Worm (Caenorhabditis elegans) whole organism, mixed stage, embryonic: ENCODE data around the gene sra-33.
A peak's percentile ranks its signal among the peaks of the same experiment; 100 is the strongest.

Experiments used
- elt-1 ChIP-seq: sonication (generic microtip); optimal IDR thresholded peaks from 2 replicates; lab custom pipeline; 2017; ENCODE audit warnings: missing genetic modification characterization, mild to moderate bottlenecking, missing compliant biosample characterization, antibody characterized with exemption, moderate library complexity, borderline replicate concordance; ENCODE audit not compliant: insufficient read depth
- hlh-1 ChIP-seq: fragments of 150-350 bp; optimal IDR thresholded peaks from 2 replicates; lab custom pipeline; 2014; ENCODE audit warnings: missing biosample characterization, missing genetic modification reagents, missing genetic modification characterization
- mep-1 ChIP-seq: fragments of 150-350 bp; optimal IDR thresholded peaks from 2 replicates; lab custom pipeline; 2017; ENCODE audit warnings: missing biosample characterization, missing genetic modification reagents, missing genetic modification characterization, inconsistent platforms
- nhr-12 ChIP-seq: fragments of 150-350 bp; optimal IDR thresholded peaks from 2 replicates; lab custom pipeline; 2014; ENCODE audit warnings: missing biosample characterization, missing genetic modification characterization
- nhr-2 ChIP-seq: fragments of 150-350 bp; optimal IDR thresholded peaks from 2 replicates; lab custom pipeline; 2014; ENCODE audit warnings: missing biosample characterization, missing genetic modification characterization
- nhr-237 ChIP-seq: fragments of 150-350 bp; optimal IDR thresholded peaks from 2 replicates; lab custom pipeline; 2014; ENCODE audit warnings: missing biosample characterization, missing genetic modification characterization
- nhr-28 ChIP-seq: fragments of 150-350 bp; optimal IDR thresholded peaks from 2 replicates; lab custom pipeline; 2014; ENCODE audit warnings: missing biosample characterization, missing genetic modification characterization
- pha-4 ChIP-seq: fragments of 150-350 bp; optimal IDR thresholded peaks from 2 replicates; lab custom pipeline; 2018; ENCODE audit warnings: missing biosample characterization, missing genetic modification reagents, missing genetic modification characterization
- unc-39 ChIP-seq: fragments of 150-350 bp; optimal IDR thresholded peaks from 2 replicates; lab custom pipeline; 2014; ENCODE audit warnings: missing biosample characterization, missing genetic modification characterization
- ztf-11 ChIP-seq: fragments of 150-350 bp; optimal IDR thresholded peaks from 2 replicates; lab custom pipeline; 2014; ENCODE audit warnings: missing biosample characterization, missing genetic modification characterization

DNA sequence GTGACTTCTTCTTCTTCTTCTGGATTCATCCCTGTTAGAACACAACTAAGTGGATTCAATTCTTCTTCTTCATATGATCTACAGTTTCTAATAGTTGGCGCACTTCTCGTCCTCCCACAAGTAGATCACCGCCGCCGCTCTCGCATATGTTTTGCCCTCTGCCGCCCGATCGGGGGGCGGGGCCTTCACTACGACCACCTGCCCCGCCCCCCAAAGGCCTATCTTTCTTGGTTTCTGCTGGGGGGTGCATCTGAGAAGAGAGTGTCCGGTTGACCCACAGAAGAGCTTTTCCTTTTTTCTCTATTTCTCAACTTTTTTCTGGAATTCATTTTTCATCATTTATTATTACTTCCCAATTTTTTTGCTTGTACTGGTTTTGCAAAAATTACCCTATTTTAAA lies 34.1 kb upstream of the sra-33 start:
- TF ChIP-seq nhr-2 (tag; lab: Kevin White, UChicago) (peak; percentile 2), nhr-12 (tag; lab: Kevin White, UChicago) (no peak), nhr-28 (no peak), elt-1 (tag; lab: Kevin White, UChicago) (no peak), pha-4 (tag; lab: Kevin White, UChicago) (no peak), hlh-1 (tag; lab: Kevin White, UChicago) (peak; percentile 66), ztf-11 (no peak), mep-1 (peak; percentile 6), unc-39 (no peak), nhr-237 (tag; lab: Kevin White, UChicago) (no peak)
